Fruit fly (Drosophila melanogaster): ENCODE data around the gene CG6928.

The CG6928 gene

DNA sequence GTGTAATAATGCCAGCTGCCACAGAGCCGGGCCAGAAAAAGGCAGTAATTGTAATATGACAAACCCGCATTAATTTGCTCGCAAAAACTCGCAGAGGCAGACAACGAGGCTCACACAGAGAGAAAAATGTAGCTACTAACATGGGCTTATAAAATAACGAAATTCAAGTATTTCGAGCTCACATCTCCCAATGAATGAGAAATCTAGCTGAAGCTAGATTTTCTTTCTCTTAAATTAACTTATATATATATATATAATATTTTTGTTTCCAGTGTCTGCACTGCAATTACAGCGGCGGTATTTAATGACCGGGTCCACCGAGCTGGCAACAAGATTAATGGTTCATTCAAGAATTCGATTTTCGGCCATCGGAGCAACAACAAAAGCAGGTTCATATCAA is 13.2 kb downstream of the CG6928 start:
- no peak for TF ChIP-seq CG14711 (tag; optimal IDR thresholded peaks at IDR 0.05)
- no peak for TF ChIP-seq cic (GFP tag; optimal IDR thresholded peaks at IDR 0.05)
- TF ChIP-seq kay (GFP tag; ENCODE audit: borderline replicate concordance): no peak
- TF ChIP-seq ovo (GFP tag; optimal IDR thresholded peaks at IDR 0.05): no peak
- no peak for TF ChIP-seq CG5204 (GFP tag; optimal IDR thresholded peaks at IDR 0.05)
- no peak for TF ChIP-seq CG7045 (GFP tag; optimal IDR thresholded peaks at IDR 0.05)
- TF ChIP-seq Clk (GFP tag; optimal IDR thresholded peaks at IDR 0.05): no peak
- TF ChIP-seq Crg-1 (GFP tag; optimal IDR thresholded peaks at IDR 0.05): no peak
- no peak for TF ChIP-seq CG1620 (GFP tag; optimal IDR thresholded peaks at IDR 0.05)
- no peak for TF ChIP-seq bab1 (GFP tag; optimal IDR thresholded peaks at IDR 0.05)
- no peak for TF ChIP-seq CG12768 (GFP tag; optimal IDR thresholded peaks at IDR 0.05)
- no peak for TF ChIP-seq cnc (optimal IDR thresholded peaks at IDR 0.05)
- no peak for TF ChIP-seq CG11617 (GFP tag; optimal IDR thresholded peaks at IDR 0.05)

dm6 chr3L:12021903-12022302 is 18.9 kb downstream of the CG6928 start:
- TF ChIP-seq Clk (GFP tag; optimal IDR thresholded peaks at IDR 0.05): no peak
- TF ChIP-seq bab1 (GFP tag; optimal IDR thresholded peaks at IDR 0.05): no peak
- TF ChIP-seq CG7101 (tag; optimal IDR thresholded peaks at IDR 0.05): no peak
- peak; percentile 59 for TF ChIP-seq kay (GFP tag; ENCODE audit: borderline replicate concordance)

DNA sequence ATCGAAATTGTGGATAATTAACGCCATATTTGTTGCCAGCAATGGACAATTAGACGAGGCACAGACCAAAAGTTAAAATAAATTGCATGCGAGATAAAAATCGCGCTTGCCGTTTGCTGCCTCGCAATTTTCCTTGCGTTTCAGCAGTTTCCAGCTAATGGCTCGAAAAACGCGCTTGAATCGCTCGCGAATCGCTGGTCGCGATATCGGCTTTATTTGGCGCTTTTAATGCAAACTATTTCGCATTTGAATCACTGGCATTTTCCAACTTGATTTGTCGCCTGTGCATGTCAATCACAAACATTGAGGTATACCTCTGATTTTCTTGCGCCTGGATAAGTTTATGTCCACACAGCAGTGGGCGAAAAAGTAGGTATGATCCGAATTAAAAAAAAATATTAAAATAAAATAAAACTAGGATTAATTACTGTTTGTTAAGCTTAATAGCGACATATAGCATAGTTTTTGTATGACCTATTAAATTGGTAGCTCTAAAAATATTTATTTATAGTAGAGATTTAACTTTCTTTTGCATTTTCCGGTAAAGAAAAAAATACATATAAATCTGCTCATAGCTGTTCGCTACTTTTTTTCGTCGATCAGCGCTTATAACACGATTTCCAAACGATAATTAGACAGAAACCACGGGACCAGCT is 20.3 kb downstream of the CG6928 start:
- TF ChIP-seq CG33017 (tag; optimal IDR thresholded peaks at IDR 0.05) (no peak), Clk (GFP tag; optimal IDR thresholded peaks at IDR 0.05) (no peak), CG7101 (tag; optimal IDR thresholded peaks at IDR 0.05) (no peak), tj (GFP tag; optimal IDR thresholded peaks at IDR 0.05) (no peak), toe (GFP tag; optimal IDR thresholded peaks at IDR 0.05) (no peak), cnc (optimal IDR thresholded peaks at IDR 0.05) (no peak), Hr96 (GFP tag; optimal IDR thresholded peaks at IDR 0.05) (no peak), pad (GFP tag; optimal IDR thresholded peaks at IDR 0.05) (no peak), CG12768 (GFP tag; optimal IDR thresholded peaks at IDR 0.05) (no peak), CG5204 (GFP tag; optimal IDR thresholded peaks at IDR 0.05) (no peak)

DNA sequence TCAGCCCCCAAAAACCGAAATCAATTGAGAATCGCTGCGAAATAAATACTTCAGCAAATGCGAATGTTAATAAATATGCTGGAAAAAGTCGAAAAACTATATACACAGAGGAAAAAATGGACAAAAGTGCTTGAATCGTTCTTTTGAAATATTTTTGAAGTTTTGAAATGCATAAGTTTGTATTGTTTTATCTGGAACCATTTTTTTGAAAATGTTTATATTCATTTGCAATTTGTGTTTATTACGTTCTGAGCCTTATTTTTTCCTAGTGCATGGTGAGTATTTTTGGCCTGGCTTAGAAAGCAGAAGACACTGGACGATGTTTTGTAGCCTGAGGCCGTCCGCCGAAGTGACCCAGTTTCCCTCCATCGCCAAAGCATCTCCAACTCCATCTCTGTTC is 22.0 kb downstream of the CG6928 start:
- TF ChIP-seq CG14711 (tag; optimal IDR thresholded peaks at IDR 0.05) (no peak), cnc (optimal IDR thresholded peaks at IDR 0.05) (no peak), toe (GFP tag; optimal IDR thresholded peaks at IDR 0.05) (no peak), tj (GFP tag; optimal IDR thresholded peaks at IDR 0.05) (no peak), cic (GFP tag; optimal IDR thresholded peaks at IDR 0.05) (no peak), CG11617 (GFP tag; optimal IDR thresholded peaks at IDR 0.05) (no peak), pad (GFP tag; optimal IDR thresholded peaks at IDR 0.05) (no peak), CG7045 (GFP tag; optimal IDR thresholded peaks at IDR 0.05) (no peak), CG7101 (tag; optimal IDR thresholded peaks at IDR 0.05) (no peak), kay (GFP tag; ENCODE audit: borderline replicate concordance) (no peak), Hr96 (GFP tag; optimal IDR thresholded peaks at IDR 0.05) (no peak), ovo (GFP tag; optimal IDR thresholded peaks at IDR 0.05) (no peak), Mnt (GFP tag; optimal IDR thresholded peaks at IDR 0.05) (no peak), CG33017 (tag; optimal IDR thresholded peaks at IDR 0.05) (no peak), Crg-1 (GFP tag; optimal IDR thresholded peaks at IDR 0.05) (no peak), CG1620 (GFP tag; optimal IDR thresholded peaks at IDR 0.05) (no peak), bab1 (GFP tag; optimal IDR thresholded peaks at IDR 0.05) (no peak), CG5204 (GFP tag; optimal IDR thresholded peaks at IDR 0.05) (no peak), Clk (GFP tag; optimal IDR thresholded peaks at IDR 0.05) (no peak), CG12768 (GFP tag; optimal IDR thresholded peaks at IDR 0.05) (no peak)

DNA sequence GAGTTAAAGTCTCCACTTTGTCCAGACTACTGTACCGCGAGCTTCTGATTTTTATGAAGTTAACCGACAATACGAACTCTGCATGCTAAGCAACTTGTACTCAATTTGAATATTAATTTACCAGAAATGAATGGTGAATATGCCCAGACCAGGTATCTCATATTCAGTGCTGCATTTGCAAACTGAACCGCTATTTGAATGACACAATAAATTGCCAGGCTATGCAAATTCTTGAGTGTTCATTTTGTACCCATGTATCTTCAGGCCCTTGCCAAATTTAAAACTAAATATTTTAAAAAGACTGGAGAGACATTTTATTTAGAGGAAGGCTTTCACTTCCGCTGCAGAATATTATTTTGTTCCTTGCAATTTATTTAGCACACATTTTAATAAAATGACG is 25.0 kb downstream of the CG6928 start:
- TF ChIP-seq bab1 (GFP tag; optimal IDR thresholded peaks at IDR 0.05): no peak
- TF ChIP-seq CG11617 (GFP tag; optimal IDR thresholded peaks at IDR 0.05): no peak
- peak; percentile 92 for TF ChIP-seq tj (GFP tag; optimal IDR thresholded peaks at IDR 0.05)
- TF ChIP-seq CG12768 (GFP tag; optimal IDR thresholded peaks at IDR 0.05): no peak

- peak; percentile 18 for TF ChIP-seq kay (GFP tag; ENCODE audit: borderline replicate concordance)
- TF ChIP-seq CG14711 (tag; optimal IDR thresholded peaks at IDR 0.05): no peak
Measured at dm6 chr3L:12028534-12029029, 25.6 kb downstream of the CG6928 start.

DNA sequence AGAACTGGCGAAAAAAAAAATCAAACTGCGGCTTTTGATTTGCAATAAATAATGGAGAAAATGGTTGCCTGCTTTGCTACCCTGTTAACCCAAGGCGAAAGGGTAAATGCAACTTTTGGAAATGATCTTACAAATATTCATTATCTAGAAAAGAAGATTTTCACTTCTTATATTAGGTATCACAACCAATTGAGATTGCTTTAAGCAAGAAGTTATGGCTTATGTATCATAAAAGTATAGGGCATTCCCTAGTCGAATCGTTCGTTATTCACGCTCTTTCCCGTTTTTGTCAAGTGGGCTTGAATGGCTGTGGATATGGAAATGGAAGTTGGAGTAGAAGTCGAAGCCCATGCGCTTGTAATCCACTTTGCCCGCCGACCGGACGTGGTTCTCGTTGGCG is 27.6 kb downstream of the CG6928 start:
- TF ChIP-seq CG12768 (GFP tag; optimal IDR thresholded peaks at IDR 0.05) (no peak), bab1 (GFP tag; optimal IDR thresholded peaks at IDR 0.05) (peak; percentile 20)

DNA sequence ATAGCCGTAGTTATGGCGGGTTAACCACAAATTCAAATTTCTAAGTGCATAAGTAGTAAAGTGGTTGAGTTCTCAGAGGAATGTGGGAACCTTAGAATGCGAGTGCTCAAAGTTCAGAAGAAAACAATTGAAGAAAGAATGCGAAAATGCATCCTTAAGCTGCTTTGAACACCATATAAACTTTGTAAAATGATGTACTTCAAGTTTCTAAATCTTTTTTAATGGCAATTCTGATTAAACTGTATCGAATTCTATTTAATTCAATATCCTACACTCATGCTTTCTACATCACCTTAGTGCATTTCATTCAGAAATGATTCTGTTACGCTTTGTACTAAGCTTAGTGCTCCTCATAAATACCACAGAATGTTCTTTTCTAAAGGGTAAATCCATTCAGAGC is 29.3 kb downstream of the CG6928 start, which contains the start of gene CG43993:
Gene CG43993 (plus strand): TSS at position 301 of the 400 bp plus-strand sequence.
- TF ChIP-seq Crg-1 (GFP tag; optimal IDR thresholded peaks at IDR 0.05) (no peak), CG7101 (tag; optimal IDR thresholded peaks at IDR 0.05) (no peak)

Data from whole organism, adult.